Worm (Caenorhabditis elegans) whole organism, L1 larva: ENCODE results near the gene lips-5.

Experiments used
- aly-2 ChIP-seq: fragments of 150-350 bp; optimal IDR thresholded peaks from 2 replicates; lab custom pipeline; 2014; ENCODE audit warnings: missing biosample characterization, missing genetic modification characterization
- blmp-1 ChIP-seq: fragments of 150-350 bp; optimal IDR thresholded peaks from 2 replicates; lab custom pipeline; 2014; ENCODE audit warnings: missing biosample characterization, missing genetic modification characterization
- egl-13 ChIP-seq: sonication (generic microtip); optimal IDR thresholded peaks from 2 replicates; lab custom pipeline; 2016; ENCODE audit warnings: missing genotype, missing genetic modification reagents, missing genetic modification characterization, missing compliant biosample characterization
- elt-3 ChIP-seq, 6 experiments: fragments of 150-350 bp in 1 of 6; sonication (generic microtip); optimal IDR thresholded peaks; 2 replicates each; lab custom pipeline; 2017 to 2018; ENCODE audit warnings: missing biosample characterization in 6 of 6, missing genetic modification characterization in 6 of 6, inconsistent platforms in 1 of 6
- lsy-2 ChIP-seq, 2 experiments: fragments of 150-350 bp; optimal IDR thresholded peaks; 2 replicates each; lab custom pipeline; 2014; ENCODE audit warnings: missing biosample characterization in 2 of 2, missing genetic modification characterization in 2 of 2
- mdl-1 ChIP-seq, 2 experiments: fragments of 150-350 bp; optimal IDR thresholded peaks; 2 replicates each; lab custom pipeline; 2014 to 2017; ENCODE audit warnings: missing biosample characterization in 2 of 2, missing genetic modification characterization in 2 of 2, inconsistent platforms in 1 of 2
- nhr-76 ChIP-seq: sonication (generic microtip); optimal IDR thresholded peaks from 2 replicates; lab custom pipeline; 2017; ENCODE audit warnings: missing biosample characterization, missing genetic modification characterization
- pqm-1 ChIP-seq: sonication (generic microtip); optimal IDR thresholded peaks from 3 replicates; lab custom pipeline; 2017; ENCODE audit warnings: missing biosample characterization, missing genetic modification characterization
- sox-4 ChIP-seq: sonication (generic microtip); optimal IDR thresholded peaks from 2 replicates; lab custom pipeline; 2016; ENCODE audit warnings: missing genetic modification characterization, missing compliant biosample characterization
- tbx-2 ChIP-seq: sonication (generic microtip); optimal IDR thresholded peaks from 2 replicates; lab custom pipeline; 2016; ENCODE audit warnings: missing genetic modification characterization, missing compliant biosample characterization
- unc-130 ChIP-seq: fragments of 150-350 bp; optimal IDR thresholded peaks from 2 replicates; lab custom pipeline; 2017; ENCODE audit warnings: missing biosample characterization, missing genetic modification characterization, inconsistent platforms
- unc-98 ChIP-seq: fragments of 200-800 bp; sonication (Bioruptor generic); IDR thresholded peaks from 2 replicates; pipeline ENCODE4 v1.3.6; 2022; ENCODE audit warnings: missing genetic modification characterization, missing compliant biosample characterization

ce11 chrIV:11745340-11745739, 28.2 kb downstream of the lips-5 start, which contains the start of gene gem-4:
- no peak for TF ChIP-seq tbx-2 (tag; lab: Kevin White, UChicago)
- TF ChIP-seq egl-13 (tag; lab: Kevin White, UChicago): no peak
- no peak for TF ChIP-seq mdl-1 (tag; optimal IDR thresholded peaks at IDR 0.05; lab: Kevin White, UChicago)
- TF ChIP-seq aly-2: no peak
- TF ChIP-seq lsy-2 (tag; optimal IDR thresholded peaks at IDR 0.05; lab: Kevin White, UChicago): no peak
- TF ChIP-seq unc-130 (tag; lab: Kevin White, UChicago): no peak
- TF ChIP-seq unc-98 (GFP tag; lab: Robert Waterston, UW): no peak
- TF ChIP-seq pqm-1 (tag; lab: Kevin White, UChicago): no peak
- no peak for TF ChIP-seq sox-4 (tag; lab: Kevin White, UChicago)
- TF ChIP-seq nhr-76 (tag; lab: Kevin White, UChicago): no peak
- no peak for TF ChIP-seq elt-3 (tag; optimal IDR thresholded peaks at IDR 0.05; lab: Kevin White, UChicago)
- TF ChIP-seq blmp-1 (tag; lab: Kevin White, UChicago): no peak
